Fruit fly (Drosophila melanogaster): ENCODE results near the gene Hacd1.

The Hacd1 gene

DNA sequence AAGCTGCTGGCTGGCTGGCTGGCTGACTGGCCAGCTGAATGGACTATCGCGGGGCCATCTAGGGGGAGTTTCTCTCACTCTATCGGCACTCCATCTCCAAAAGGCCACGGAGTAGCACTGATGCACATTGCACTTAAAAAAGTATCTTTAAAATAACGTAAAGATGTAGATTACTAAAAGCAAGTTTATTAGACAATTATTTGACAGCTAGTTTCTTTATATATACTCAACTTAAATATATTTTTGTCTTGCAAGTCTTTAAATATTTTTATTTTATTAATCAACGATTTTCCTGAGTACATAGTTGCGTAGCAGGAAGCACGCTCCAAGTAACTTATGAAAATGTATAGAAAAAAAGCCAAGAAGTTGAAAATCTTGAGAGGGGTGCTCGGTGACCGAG lies 25.1 kb downstream of the Hacd1 start:
- TF ChIP-seq jim (GFP tag; optimal IDR thresholded peaks at IDR 0.05) (no peak), HLH106 (tag; optimal IDR thresholded peaks at IDR 0.05) (no peak), ey (GFP tag; optimal IDR thresholded peaks at IDR 0.05) (no peak), N (GFP tag; optimal IDR thresholded peaks at IDR 0.05) (no peak), GATAd (GFP tag; optimal IDR thresholded peaks at IDR 0.05) (no peak), sage (GFP tag; optimal IDR thresholded peaks at IDR 0.05) (no peak), Sp1 (GFP tag; optimal IDR thresholded peaks at IDR 0.05) (no peak), Rel (GFP tag; optimal IDR thresholded peaks at IDR 0.05) (no peak), Rel (tag; optimal IDR thresholded peaks at IDR 0.05) (no peak), tai (GFP tag; optimal IDR thresholded peaks at IDR 0.05) (no peak), brk (GFP tag; optimal IDR thresholded peaks at IDR 0.05) (no peak), Abd-B (GFP tag; optimal IDR thresholded peaks at IDR 0.05) (no peak), CG32264 (GFP tag; optimal IDR thresholded peaks at IDR 0.05) (no peak), Hr83 (GFP tag; optimal IDR thresholded peaks at IDR 0.05; ENCODE audit: poor library complexity, severe bottlenecking) (no peak), Mio (GFP tag; optimal IDR thresholded peaks at IDR 0.05) (no peak), dsf (GFP tag; optimal IDR thresholded peaks at IDR 0.05; ENCODE audit: borderline replicate concordance) (no peak), Hr78 (GFP tag; optimal IDR thresholded peaks at IDR 0.05) (no peak)

- TF ChIP-seq GATAd (GFP tag; optimal IDR thresholded peaks at IDR 0.05) (no peak), woc (GFP tag; optimal IDR thresholded peaks at IDR 0.05) (no peak), jim (GFP tag; optimal IDR thresholded peaks at IDR 0.05) (no peak)
Observed at dm6 chr2L:11973145-11973738, 28.8 kb downstream of the Hacd1 start.

- TF ChIP-seq foxo (GFP tag; optimal IDR thresholded peaks at IDR 0.05) (peak in 1 of 2 experiments; percentile 34), Hr83 (GFP tag; optimal IDR thresholded peaks at IDR 0.05; ENCODE audit: poor library complexity, severe bottlenecking) (peak; percentile 83), pan (optimal IDR thresholded peaks at IDR 0.05) (no peak), HLH106 (tag; optimal IDR thresholded peaks at IDR 0.05) (peak; percentile 24), Dif (GFP tag; optimal IDR thresholded peaks at IDR 0.05; ENCODE audit: partially characterized antibody) (peak; percentile 84), OdsH (GFP tag; optimal IDR thresholded peaks at IDR 0.05) (peak; percentile 20), br (GFP tag; optimal IDR thresholded peaks at IDR 0.05) (peak; percentile 44), fru (GFP tag; optimal IDR thresholded peaks at IDR 0.05) (peak; percentile 51), dl (GFP tag; optimal IDR thresholded peaks at IDR 0.05; ENCODE audit: insufficient read depth in 1 of 2, partially characterized antibody in 2 of 2) (peak; percentile 56 to 82), Jra (GFP tag; optimal IDR thresholded peaks at IDR 0.05) (peak; percentile 46), CG32264 (GFP tag; optimal IDR thresholded peaks at IDR 0.05) (peak; percentile 24), usp (GFP tag; optimal IDR thresholded peaks at IDR 0.05) (no peak), jim (GFP tag; optimal IDR thresholded peaks at IDR 0.05) (peak; percentile 59), dsf (GFP tag; optimal IDR thresholded peaks at IDR 0.05; ENCODE audit: borderline replicate concordance) (no peak), rgr (GFP tag; optimal IDR thresholded peaks at IDR 0.05) (peak; percentile 50), Vsx2 (GFP tag; optimal IDR thresholded peaks at IDR 0.05; ENCODE audit: partially characterized antibody) (peak; percentile 81), Abd-B (GFP tag; optimal IDR thresholded peaks at IDR 0.05) (no peak), Rel (GFP tag; optimal IDR thresholded peaks at IDR 0.05) (no peak), Rel (tag; optimal IDR thresholded peaks at IDR 0.05) (peak; percentile 69), psq (GFP tag; optimal IDR thresholded peaks at IDR 0.05) (peak; percentile 7), Sp1 (GFP tag; optimal IDR thresholded peaks at IDR 0.05) (peak; percentile 46), h (GFP tag; optimal IDR thresholded peaks at IDR 0.05) (peak; percentile 75)
Observed at dm6 chr2L:11970853-11971397, 31.1 kb downstream of the Hacd1 start.

DNA sequence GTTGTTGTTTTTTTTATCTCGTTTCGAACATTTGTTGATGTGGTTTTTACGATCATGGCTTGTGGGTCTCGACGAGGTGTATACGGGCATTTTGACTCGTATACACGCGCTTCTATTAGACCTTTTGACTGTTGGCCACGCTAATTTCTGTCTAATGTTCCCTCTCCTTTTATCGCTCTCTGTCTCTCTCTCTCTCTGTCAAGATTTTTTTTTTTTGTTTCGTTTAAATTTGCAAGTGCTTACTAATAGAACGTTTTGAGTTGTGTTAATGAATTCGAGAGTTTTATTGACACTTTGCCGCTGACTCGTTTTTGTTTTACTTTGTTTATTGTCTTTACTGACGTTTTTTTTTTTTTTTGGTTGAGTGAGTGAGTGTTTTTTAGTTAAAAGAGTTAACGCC lies 31.7 kb downstream of the Hacd1 start:
- TF ChIP-seq tai (GFP tag; optimal IDR thresholded peaks at IDR 0.05) = no peak
- TF ChIP-seq Abd-B (GFP tag; optimal IDR thresholded peaks at IDR 0.05) = no peak
- no peak for TF ChIP-seq CG9705 (GFP tag; optimal IDR thresholded peaks at IDR 0.05)
- TF ChIP-seq jim (GFP tag; optimal IDR thresholded peaks at IDR 0.05) = no peak
- TF ChIP-seq pan (optimal IDR thresholded peaks at IDR 0.05) = no peak
- no peak for TF ChIP-seq dl (GFP tag; optimal IDR thresholded peaks at IDR 0.05; ENCODE audit: insufficient read depth in 1 of 2, partially characterized antibody in 2 of 2)
- TF ChIP-seq CG32264 (GFP tag; optimal IDR thresholded peaks at IDR 0.05) = no peak
- no peak for TF ChIP-seq sage (GFP tag; optimal IDR thresholded peaks at IDR 0.05)
- no peak for TF ChIP-seq N (GFP tag; optimal IDR thresholded peaks at IDR 0.05)
- no peak for TF ChIP-seq foxo (GFP tag; optimal IDR thresholded peaks at IDR 0.05)
- no peak for TF ChIP-seq fru (GFP tag; optimal IDR thresholded peaks at IDR 0.05)
- TF ChIP-seq Jra (GFP tag; optimal IDR thresholded peaks at IDR 0.05) = no peak
- TF ChIP-seq CrebA (GFP tag; optimal IDR thresholded peaks at IDR 0.05; ENCODE audit: borderline replicate concordance) = no peak
